Worm (Caenorhabditis elegans): ENCODE measurements around the gene ugt-18.

ce11 chrV:12795927-12796326, 24.1 kb upstream of the ugt-18 start:
- TF ChIP-seq ztf-23 (GFP tag; IDR thresholded peaks at IDR 0.05) (no peak), tab-1 (GFP tag; IDR thresholded peaks at IDR 0.05) (no peak), ref-1 (GFP tag; conservative IDR thresholded peaks at IDR 0.05) (no peak)

All from whole organism, midembryonic.